Worm (Caenorhabditis elegans): ENCODE data around the gene W03B1.5.

W03B1.5 gene

ce11 chrIV:4316813-4317408 lies 31.3 kb upstream of the W03B1.5 start, which contains the start of gene Y24D9B.1:
TSS of gene Y24D9B.1 (plus strand) at chrIV:4317358.
- TF ChIP-seq nhr-237 (tag; optimal IDR thresholded peaks at IDR 0.05) = no peak
- TF ChIP-seq pha-4 (tag; optimal IDR thresholded peaks at IDR 0.05) = no peak
- no peak for TF ChIP-seq nhr-76 (tag; optimal IDR thresholded peaks at IDR 0.05)
- TF ChIP-seq ceh-43 (GFP tag; optimal IDR thresholded peaks at IDR 0.05) = no peak
- TF ChIP-seq M03D4.4 (tag; optimal IDR thresholded peaks at IDR 0.05) = no peak
- TF ChIP-seq drap-1 (GFP tag; optimal IDR thresholded peaks at IDR 0.05) = no peak

- TF ChIP-seq ceh-83 (GFP tag; optimal IDR thresholded peaks at IDR 0.05) (no peak), ztf-11 (tag; optimal IDR thresholded peaks at IDR 0.05) (no peak), tbx-8 (GFP tag; optimal IDR thresholded peaks at IDR 0.05) (no peak), bed-3 (GFP tag; optimal IDR thresholded peaks at IDR 0.05) (no peak), unc-39 (tag; optimal IDR thresholded peaks at IDR 0.05) (no peak), unc-62 (GFP tag; optimal IDR thresholded peaks at IDR 0.05) (no peak), ces-1 (GFP tag; optimal IDR thresholded peaks at IDR 0.05) (no peak), lin-32 (GFP tag; optimal IDR thresholded peaks at IDR 0.05) (no peak)
Observed at ce11 chrIV:4317638-4318037, 30.6 kb upstream of the W03B1.5 start.

ce11 chrIV:4318056-4318455 lies 30.2 kb upstream of the W03B1.5 start:
- no peak for TF ChIP-seq blmp-1 (tag; optimal IDR thresholded peaks at IDR 0.05)
- TF ChIP-seq ceh-83 (GFP tag; optimal IDR thresholded peaks at IDR 0.05) = no peak

ce11 chrIV:4319473-4319872 lies 28.8 kb upstream of the W03B1.5 start:
- TF ChIP-seq unc-62 (GFP tag; optimal IDR thresholded peaks at IDR 0.05) = no peak
- no peak for TF ChIP-seq elt-1 (tag; optimal IDR thresholded peaks at IDR 0.05; ENCODE audit: borderline replicate concordance, insufficient read depth)
- TF ChIP-seq ztf-11 (tag; optimal IDR thresholded peaks at IDR 0.05) = no peak
- TF ChIP-seq ceh-43 (GFP tag; optimal IDR thresholded peaks at IDR 0.05) = no peak
- TF ChIP-seq mep-1 (tag; optimal IDR thresholded peaks at IDR 0.05) = no peak
- no peak for TF ChIP-seq nhr-12 (tag; optimal IDR thresholded peaks at IDR 0.05)
- TF ChIP-seq sem-2 (GFP tag; optimal IDR thresholded peaks at IDR 0.05) = no peak
- no peak for TF ChIP-seq ham-2 (GFP tag; optimal IDR thresholded peaks at IDR 0.05)

ce11 chrIV:4326445-4326844 lies 21.8 kb upstream of the W03B1.5 start, which contains the start of gene trpl-2:
TSS of gene trpl-2 (plus strand) at chrIV:4326654.
- TF ChIP-seq lsy-2 (tag; optimal IDR thresholded peaks at IDR 0.05) (no peak), sem-2 (GFP tag; optimal IDR thresholded peaks at IDR 0.05) (no peak), sptf-1 (tag; optimal IDR thresholded peaks at IDR 0.05) (no peak), nhr-28 (tag; optimal IDR thresholded peaks at IDR 0.05) (no peak), ceh-83 (GFP tag; optimal IDR thresholded peaks at IDR 0.05) (no peak), lin-13 (tag; optimal IDR thresholded peaks at IDR 0.05) (no peak), elt-1 (tag; optimal IDR thresholded peaks at IDR 0.05; ENCODE audit: borderline replicate concordance, insufficient read depth) (no peak), M03D4.4 (tag; optimal IDR thresholded peaks at IDR 0.05) (no peak), lin-32 (GFP tag; optimal IDR thresholded peaks at IDR 0.05) (no peak), nhr-12 (tag; optimal IDR thresholded peaks at IDR 0.05) (no peak), drap-1 (GFP tag; optimal IDR thresholded peaks at IDR 0.05) (no peak), mep-1 (tag; optimal IDR thresholded peaks at IDR 0.05) (no peak), unc-39 (tag; optimal IDR thresholded peaks at IDR 0.05) (no peak), flh-1 (GFP tag; optimal IDR thresholded peaks at IDR 0.05) (no peak), unc-62 (GFP tag; optimal IDR thresholded peaks at IDR 0.05) (no peak), unc-120 (tag; optimal IDR thresholded peaks at IDR 0.05; ENCODE audit: poor library complexity, severe bottlenecking) (no peak), zip-8 (tag; optimal IDR thresholded peaks at IDR 0.05) (no peak)

- TF ChIP-seq elt-1 (tag; optimal IDR thresholded peaks at IDR 0.05; ENCODE audit: borderline replicate concordance, insufficient read depth) = peak; percentile 51
- no peak for TF ChIP-seq nhr-12 (tag; optimal IDR thresholded peaks at IDR 0.05)
Observed at ce11 chrIV:4336139-4336851, 12.0 kb upstream of the W03B1.5 start, which contains the start of the genes W03B1.3 and oac-51. TSS of gene W03B1.3 (minus strand) at chrIV:4336239. TSS of gene oac-51 (plus strand) at chrIV:4336801.

Measured in whole organism, mixed stage, embryonic.